Worm (Caenorhabditis elegans) whole organism, midembryonic: ENCODE results near the gene srh-212.
"Not testable (repeated sequence)": the region's sequence is repeated elsewhere in the genome, so short reads cannot be mapped to it uniquely, and the experiment has no call there.

ENCODE experiments used
- T22C8.4 ChIP-seq: fragments of 200-800 bp; sonication (Bioruptor generic); IDR thresholded peaks from 2 replicates; pipeline ENCODE4 v1.3.6; 2022; ENCODE audit warnings: missing genetic modification characterization, missing compliant biosample characterization
- flt-1 ChIP-seq: fragments of 200-800 bp; sonication (Bioruptor generic); IDR thresholded peaks from 2 replicates; pipeline ENCODE4 v1.3.6; 2022; ENCODE audit warnings: missing genetic modification characterization, missing compliant biosample characterization
- klf-2 ChIP-seq: fragments of 200-800 bp; sonication (Bioruptor generic); conservative IDR thresholded peaks from 2 replicates; pipeline ENCODE4 v1.3.6; 2022; ENCODE audit warnings: missing genetic modification reagents, missing genetic modification characterization, missing compliant biosample characterization

DNA sequence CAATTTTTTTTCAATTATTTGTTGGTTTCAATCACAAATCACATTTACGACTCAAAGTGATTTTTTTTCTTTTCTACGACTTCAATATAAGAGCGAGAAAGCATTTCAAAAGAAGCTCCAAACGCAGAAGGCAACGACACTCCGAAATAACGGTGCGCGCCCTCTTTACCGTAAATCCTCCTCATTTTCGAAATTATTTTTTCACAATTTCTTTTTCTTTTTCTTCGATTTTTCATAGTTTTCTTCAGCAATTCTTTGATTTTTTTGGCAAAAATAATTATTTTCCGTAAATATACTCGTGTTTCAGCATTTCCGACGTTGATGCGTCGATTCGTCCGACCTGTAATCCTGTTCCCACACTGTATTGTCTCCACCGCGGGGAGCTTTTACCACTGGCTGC is 26.3 kb downstream of the srh-212 start, which contains the start of gene F40C5.2:
- not testable (repeated sequence) for TF ChIP-seq T22C8.4; flt-1 (GFP tag; lab: Robert Waterston, UW); klf-2 (GFP tag; lab: Robert Waterston, UW)
